Fruit fly (Drosophila melanogaster) whole organism, wandering third instar larva: ENCODE data around the gene yrt.

Experiments used
- Jra ChIP-seq: sonication (Bioruptor generic); optimal IDR thresholded peaks from 2 replicates; lab custom pipeline; 2016; ENCODE audit warnings: missing biosample characterization, missing genetic modification characterization
- Rel ChIP-seq, 2 experiments: fragments of 200-800 bp; sonication (Bioruptor generic) in 1 of 2; optimal IDR thresholded peaks; 2 replicates in 1 of 2; 3 replicates in 1 of 2; lab custom pipeline; 2016 to 2019; ENCODE audit warnings: mild to moderate bottlenecking in 2 of 2, missing biosample characterization in 2 of 2, missing genetic modification characterization in 2 of 2, moderate library complexity in 1 of 2
- br ChIP-seq: fragments of 200-800 bp; sonication (Bioruptor generic); optimal IDR thresholded peaks from 2 replicates; lab custom pipeline; 2016; ENCODE audit warnings: missing biosample characterization, missing genetic modification characterization
- dsf ChIP-seq: sonication (Bioruptor generic); optimal IDR thresholded peaks from 2 replicates; lab custom pipeline; 2016; ENCODE audit warnings: missing biosample characterization, missing genetic modification characterization, borderline replicate concordance
- h ChIP-seq: fragments of 200-800 bp; sonication (Bioruptor generic); optimal IDR thresholded peaks from 3 replicates; lab custom pipeline; 2016; ENCODE audit warnings: missing biosample characterization, mild to moderate bottlenecking, missing genetic modification characterization
- jim ChIP-seq: fragments of 175-275, 200-325 bp; sonication (Bioruptor generic); optimal IDR thresholded peaks from 2 replicates; lab custom pipeline; 2016; ENCODE audit warnings: missing biosample characterization, mild to moderate bottlenecking, missing genetic modification characterization
- lola ChIP-seq: fragments of >200 bp; optimal IDR thresholded peaks from 2 replicates; lab custom pipeline; 2017; ENCODE audit warnings: missing biosample characterization, missing genetic modification characterization
- pan ChIP-seq: fragments of >200 bp; optimal IDR thresholded peaks from 2 replicates; lab custom pipeline; 2017
- rgr ChIP-seq: fragments of 200-800 bp; sonication (Bioruptor generic); optimal IDR thresholded peaks from 3 replicates; lab custom pipeline; 2016; ENCODE audit warnings: missing biosample characterization, mild to moderate bottlenecking, missing genetic modification characterization
- sv ChIP-seq: fragments of 200-800 bp; sonication (Bioruptor generic); optimal IDR thresholded peaks from 3 replicates; lab custom pipeline; 2016; ENCODE audit warnings: missing biosample characterization, missing genetic modification characterization

dm6 chr3R:13471329-13471728 is 36.5 kb upstream of the yrt start:
- TF ChIP-seq jim (GFP tag; lab: Kevin White, UChicago) (no peak), lola (GFP tag; lab: Kevin White, UChicago) (no peak), Rel (GFP tag; optimal IDR thresholded peaks at IDR 0.05; lab: Kevin White, UChicago) (no peak), Rel (tag; optimal IDR thresholded peaks at IDR 0.05; lab: Kevin White, UChicago) (no peak), br (GFP tag; lab: Kevin White, UChicago) (no peak), sv (GFP tag; lab: Kevin White, UChicago) (no peak), h (GFP tag; lab: Kevin White, UChicago) (no peak), pan (lab: Kevin White, UChicago) (no peak), rgr (GFP tag; lab: Kevin White, UChicago) (no peak), Jra (GFP tag; lab: Kevin White, UChicago) (no peak), dsf (no peak)
